Fruit fly (Drosophila melanogaster) whole organism, prepupa: ENCODE data around the gene RhoGAPp190.

ENCODE experiments used
- CG10631 ChIP-seq: fragments of 200-800 bp; sonication (Bioruptor generic); optimal IDR thresholded peaks from 2 replicates; lab custom pipeline; 2016; ENCODE audit warnings: missing biosample characterization, missing genetic modification characterization
- CG10669 ChIP-seq: fragments of 200-800 bp; sonication (Bioruptor generic); optimal IDR thresholded peaks from 3 replicates; lab custom pipeline; 2018; ENCODE audit warnings: missing biosample characterization, mild to moderate bottlenecking, missing genetic modification characterization, moderate library complexity
- CG11294 ChIP-seq: fragments of 200-800 bp; sonication (Bioruptor generic); IDR thresholded peaks from 2 replicates; pipeline ENCODE4 v1.3.6; 2022; ENCODE audit warnings: missing biosample characterization, missing genetic modification characterization
- CG11762 ChIP-seq: fragments of 200-800 bp; sonication (Bioruptor generic); optimal IDR thresholded peaks from 3 replicates; lab custom pipeline; 2016; ENCODE audit warnings: missing biosample characterization, missing genetic modification characterization; ENCODE audit not compliant: insufficient read depth
- CG11902 ChIP-seq: fragments of 200-800 bp; sonication (Bioruptor generic); optimal IDR thresholded peaks from 3 replicates; lab custom pipeline; 2016; ENCODE audit warnings: missing biosample characterization, missing genetic modification characterization
- CG15336 ChIP-seq: fragments of 200-800 bp; sonication (Bioruptor generic); IDR thresholded peaks from 2 replicates; pipeline ENCODE4 v1.3.6; 2022; ENCODE audit warnings: missing biosample characterization, missing genetic modification characterization
- CG1621 ChIP-seq: fragments of 200-800 bp; sonication (Bioruptor generic); optimal IDR thresholded peaks from 3 replicates; lab custom pipeline; 2018; ENCODE audit warnings: missing biosample characterization, mild to moderate bottlenecking, missing genetic modification characterization
- CG16779 ChIP-seq: fragments of 200-800 bp; sonication (Bioruptor generic); optimal IDR thresholded peaks from 3 replicates; lab custom pipeline; 2017; ENCODE audit warnings: missing biosample characterization, mild to moderate bottlenecking, missing genetic modification characterization
- CG3032 ChIP-seq: fragments of 200-800 bp; optimal IDR thresholded peaks from 2 replicates; lab custom pipeline; 2019; ENCODE audit warnings: missing biosample characterization, mild to moderate bottlenecking, missing genetic modification characterization, moderate library complexity
- CG31627 ChIP-seq: fragments of 200-800 bp; sonication (Bioruptor generic); optimal IDR thresholded peaks from 3 replicates; lab custom pipeline; 2016; ENCODE audit warnings: missing biosample characterization, missing genetic modification characterization
- CG32006 ChIP-seq: fragments of 200-800 bp; sonication (Bioruptor generic); optimal IDR thresholded peaks from 3 replicates; lab custom pipeline; 2017; ENCODE audit warnings: missing biosample characterization, mild to moderate bottlenecking, missing genetic modification characterization
- CG34406 ChIP-seq: fragments of 200-800 bp; sonication (Bioruptor generic); optimal IDR thresholded peaks from 3 replicates; lab custom pipeline; 2016; ENCODE audit warnings: missing biosample characterization, missing genetic modification characterization
- CG3919 ChIP-seq: fragments of 200-800 bp; sonication (Bioruptor generic); optimal IDR thresholded peaks from 3 replicates; lab custom pipeline; 2016; ENCODE audit warnings: missing biosample characterization, missing genetic modification characterization
- CG6808 ChIP-seq: fragments of 200-800 bp; sonication (Bioruptor generic); optimal IDR thresholded peaks from 3 replicates; lab custom pipeline; 2017; ENCODE audit warnings: missing biosample characterization, missing genetic modification characterization, mild to moderate bottlenecking, moderate library complexity, missing genetic modification reagents
- CG6854 ChIP-seq: fragments of 200-800 bp; sonication (Bioruptor generic); optimal IDR thresholded peaks from 2 replicates; lab custom pipeline; 2017; ENCODE audit warnings: missing biosample characterization, mild to moderate bottlenecking, missing genetic modification characterization
- CG7368 ChIP-seq: fragments of 200-800 bp; sonication (Bioruptor generic); optimal IDR thresholded peaks from 3 replicates; lab custom pipeline; 2016; ENCODE audit warnings: missing biosample characterization, missing genetic modification characterization
- CG9139 ChIP-seq: fragments of 200-800 bp; sonication (Bioruptor generic); optimal IDR thresholded peaks from 3 replicates; lab custom pipeline; 2017; ENCODE audit warnings: missing biosample characterization, mild to moderate bottlenecking, missing genetic modification characterization
- Eip78C ChIP-seq: fragments of 200-800 bp; sonication (Bioruptor generic); peaks from one replicate; lab custom pipeline; 2016; ENCODE audit warnings: missing biosample characterization, missing genetic modification characterization
- Gug ChIP-seq: fragments of 200-800 bp; sonication (Bioruptor generic); IDR thresholded peaks from 2 replicates; pipeline ENCODE4 v1.3.6; 2022; ENCODE audit warnings: missing biosample characterization, missing genetic modification characterization
- Hr38 ChIP-seq: sonication (Bioruptor generic); optimal IDR thresholded peaks from 2 replicates; lab custom pipeline; 2016; ENCODE audit warnings: missing biosample characterization, missing genetic modification characterization
- Hr39 ChIP-seq: fragments of 200-800 bp; sonication (Bioruptor generic); optimal IDR thresholded peaks from 2 replicates; lab custom pipeline; 2016; ENCODE audit warnings: missing biosample characterization, missing genetic modification characterization
- Hr4 ChIP-seq: fragments of 200-800 bp; sonication (Bioruptor generic); optimal IDR thresholded peaks from 3 replicates; lab custom pipeline; 2016; ENCODE audit warnings: missing biosample characterization, missing genetic modification characterization
- Lpt ChIP-seq: fragments of 200-800 bp; sonication (Bioruptor generic); optimal IDR thresholded peaks from 3 replicates; lab custom pipeline; 2016; ENCODE audit warnings: missing biosample characterization, missing genetic modification characterization
- OdsH ChIP-seq: fragments of 200-800 bp; sonication (Bioruptor generic); optimal IDR thresholded peaks from 3 replicates; lab custom pipeline; 2016; ENCODE audit warnings: missing biosample characterization, missing genetic modification characterization
- Smox ChIP-seq: fragments of 200-800 bp; sonication (Bioruptor generic); optimal IDR thresholded peaks from 3 replicates; lab custom pipeline; 2016; ENCODE audit warnings: missing biosample characterization, missing genetic modification characterization
- Sox14 ChIP-seq: fragments of 200-800 bp; sonication (Bioruptor generic); optimal IDR thresholded peaks from 3 replicates; lab custom pipeline; 2016; ENCODE audit warnings: missing biosample characterization, missing genetic modification characterization
- Sox15 ChIP-seq: fragments of 200-800 bp; sonication (Bioruptor generic); optimal IDR thresholded peaks from 3 replicates; lab custom pipeline; 2016; ENCODE audit warnings: missing biosample characterization, missing genetic modification characterization
- achi ChIP-seq: fragments of 200-800 bp; sonication (Bioruptor generic); optimal IDR thresholded peaks from 3 replicates; lab custom pipeline; 2016; ENCODE audit warnings: missing biosample characterization, missing genetic modification characterization
- dac ChIP-seq: fragments of 200-800 bp; sonication (Bioruptor generic); optimal IDR thresholded peaks from 2 replicates; lab custom pipeline; 2017; ENCODE audit warnings: missing biosample characterization, mild to moderate bottlenecking, missing genetic modification characterization
- eg ChIP-seq: fragments of 200-800 bp; sonication (Bioruptor generic); IDR thresholded peaks from 3 replicates; pipeline ENCODE4 v1.3.6; 2022; ENCODE audit warnings: missing biosample characterization, missing genetic modification characterization
- esn ChIP-seq: fragments of 200-800 bp; sonication (Bioruptor generic); optimal IDR thresholded peaks from 2 replicates; lab custom pipeline; 2016; ENCODE audit warnings: missing biosample characterization, mild to moderate bottlenecking, missing genetic modification characterization, moderate library complexity
- fd85E ChIP-seq: fragments of 200-800 bp; sonication (Bioruptor generic); optimal IDR thresholded peaks from 3 replicates; lab custom pipeline; 2016; ENCODE audit warnings: missing biosample characterization, missing genetic modification characterization
- fkh ChIP-seq: fragments of 200-800 bp; sonication (Bioruptor generic); optimal IDR thresholded peaks from 3 replicates; lab custom pipeline; 2017; ENCODE audit warnings: missing biosample characterization, mild to moderate bottlenecking, missing genetic modification characterization, moderate library complexity
- net ChIP-seq: fragments of 200-800 bp; sonication (Bioruptor generic); optimal IDR thresholded peaks from 3 replicates; lab custom pipeline; 2016; ENCODE audit warnings: missing biosample characterization, missing genetic modification characterization
- svp ChIP-seq: fragments of 200-800 bp; sonication (Bioruptor generic); peaks from one replicate; lab custom pipeline; 2016; ENCODE audit warnings: missing biosample characterization, missing genetic modification characterization
- topi ChIP-seq: fragments of 200-800 bp; sonication (Bioruptor generic); optimal IDR thresholded peaks from 3 replicates; lab custom pipeline; 2016; ENCODE audit warnings: missing biosample characterization, missing genetic modification characterization
- vri ChIP-seq: fragments of 200-800 bp; sonication (Bioruptor generic); optimal IDR thresholded peaks from 3 replicates; lab custom pipeline; 2016; ENCODE audit warnings: missing biosample characterization, mild to moderate bottlenecking, missing genetic modification characterization

RhoGAPp190 gene

DNA sequence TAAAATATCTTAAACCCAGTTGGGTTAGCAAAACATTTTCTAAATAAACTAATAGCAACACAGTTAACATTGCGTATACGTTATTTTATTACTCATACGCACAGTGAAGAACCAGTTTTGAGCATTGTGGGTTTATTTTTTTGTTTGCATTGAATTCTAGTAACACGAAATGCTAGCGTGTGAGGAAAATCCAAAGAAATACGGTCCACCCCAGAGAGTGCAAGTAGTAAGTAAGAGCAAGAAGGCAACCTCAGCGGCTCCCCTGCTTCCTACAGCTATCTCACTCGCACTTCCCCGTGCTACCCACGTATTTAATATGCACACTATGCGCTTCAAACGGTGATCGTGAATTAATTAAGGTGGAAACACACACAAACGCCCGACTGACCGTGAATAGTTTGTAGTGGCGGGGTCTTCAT, 27.4 kb downstream of the RhoGAPp190 start (continued):
- TF ChIP-seq CG15336 (GFP tag; lab: Robert Waterston, UW) (peak; percentile 95), CG7368 (GFP tag; lab: Kevin White, UChicago) (peak; percentile 83), Eip78C (GFP tag; lab: Kevin White, UChicago) (peak; percentile 97), CG6854 (GFP tag; lab: Kevin White, UChicago) (peak; percentile 90), fd85E (GFP tag; lab: Kevin White, UChicago) (peak; percentile 63), CG3032 (tag; lab: Kevin White, UChicago) (peak; percentile 77), fkh (GFP tag; lab: Kevin White, UChicago) (peak; percentile 51), CG31627 (peak; percentile 92), topi (GFP tag; lab: Kevin White, UChicago) (peak; percentile 97), eg (GFP tag; lab: Robert Waterston, UW) (peak; percentile 92), Hr4 (peak; percentile 92), Smox (GFP tag; lab: Kevin White, UChicago) (peak; percentile 92), CG16779 (tag; lab: Kevin White, UChicago) (peak; percentile 82), svp (GFP tag; lab: Kevin White, UChicago) (peak; percentile 97), net (peak; percentile 90), OdsH (peak; percentile 90), dac (GFP tag; lab: Kevin White, UChicago) (peak; percentile 83), Hr39 (GFP tag; lab: Kevin White, UChicago) (peak; percentile 92), Sox14 (GFP tag; lab: Kevin White, UChicago) (peak; percentile 91), CG6808 (GFP tag; lab: Kevin White, UChicago) (peak; percentile 84), CG1621 (tag; lab: Kevin White, UChicago) (peak; percentile 80), achi (GFP tag; lab: Kevin White, UChicago) (peak; percentile 87), CG11762 (GFP tag; lab: Kevin White, UChicago) (peak; percentile 85), Lpt (GFP tag; lab: Kevin White, UChicago) (peak; percentile 85), CG32006 (GFP tag; lab: Kevin White, UChicago) (peak; percentile 92), vri (peak; percentile 2), esn (GFP tag; lab: Kevin White, UChicago) (peak; percentile 95), CG10669 (GFP tag; lab: Kevin White, UChicago) (peak; percentile 86), Gug (peak; percentile 73), CG3919 (GFP tag; lab: Kevin White, UChicago) (peak; percentile 89), CG34406 (GFP tag; lab: Kevin White, UChicago) (peak; percentile 91), CG11902 (peak; percentile 71), CG11294 (GFP tag; lab: Robert Waterston, UW) (peak; percentile 84), CG10631 (GFP tag; lab: Kevin White, UChicago) (peak; percentile 75)

dm6 chrX:17624223-17624982, 28.0 kb downstream of the RhoGAPp190 start:
- TF ChIP-seq Eip78C (GFP tag; lab: Kevin White, UChicago) (peak; percentile 61), CG6854 (GFP tag; lab: Kevin White, UChicago) (no peak), CG9139 (no peak), vri (peak; percentile 93), CG32006 (GFP tag; lab: Kevin White, UChicago) (peak; percentile 7), eg (GFP tag; lab: Robert Waterston, UW) (0 out of 3 replicates have a peak, but pooled peaks have one; percentile 7), CG11294 (GFP tag; lab: Robert Waterston, UW) (0 out of 2 replicates have a peak, but pooled peaks have one; percentile 23)

DNA sequence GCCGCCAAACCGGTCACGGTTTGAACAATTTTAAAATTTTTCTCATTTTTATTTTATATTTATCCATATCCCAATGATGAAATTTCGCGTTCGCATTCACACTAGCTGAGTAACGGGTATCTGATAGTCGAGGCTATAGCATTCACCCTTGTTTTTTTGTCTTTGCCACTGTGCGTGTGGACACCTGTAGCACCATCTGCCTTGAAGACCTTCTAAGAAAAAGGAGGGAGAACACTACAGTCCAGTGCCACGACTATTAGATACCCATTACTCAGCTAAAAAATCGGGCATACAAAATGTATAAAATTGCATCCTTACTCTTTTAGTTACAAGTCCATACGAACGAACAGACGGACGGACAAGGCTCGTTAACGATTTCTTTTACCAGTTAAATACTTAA, 30.2 kb downstream of the RhoGAPp190 start:
- TF ChIP-seq Gug (no peak), Sox15 (GFP tag; lab: Kevin White, UChicago) (no peak), Hr38 (GFP tag; lab: Kevin White, UChicago) (no peak), CG6854 (GFP tag; lab: Kevin White, UChicago) (no peak), CG16779 (tag; lab: Kevin White, UChicago) (no peak)
